Worm (Caenorhabditis elegans) whole organism, L4 larva: ENCODE data around the gene F19B10.1.

ENCODE experiments used
- ceh-82 ChIP-seq: sonication (generic microtip); optimal IDR thresholded peaks from 2 replicates; lab custom pipeline; 2017; ENCODE audit warnings: missing biosample characterization, missing genetic modification characterization
- daf-16 ChIP-seq, 3 experiments: sonication (generic microtip); optimal IDR thresholded peaks; 2 replicates each; lab custom pipeline; 2016 to 2017; ENCODE audit warnings: missing genetic modification characterization in 3 of 3, missing genetic modification reagents in 3 of 3, mild to moderate bottlenecking in 2 of 3, missing compliant biosample characterization in 2 of 3, missing biosample characterization in 1 of 3, moderate library complexity in 1 of 3
- dmd-8 ChIP-seq: fragments of 200-800 bp; sonication (Bioruptor generic); IDR thresholded peaks from 2 replicates; pipeline ENCODE4 v1.3.6; 2022; ENCODE audit warnings: missing genetic modification characterization, missing compliant biosample characterization
- dve-1 ChIP-seq: sonication (generic microtip); optimal IDR thresholded peaks from 2 replicates; lab custom pipeline; 2017; ENCODE audit warnings: antibody characterized with exemption, mild to moderate bottlenecking, missing genetic modification characterization, missing compliant biosample characterization; ENCODE audit not compliant: insufficient read depth
- fos-1 ChIP-seq: fragments of 150-350 bp; optimal IDR thresholded peaks from 2 replicates; lab custom pipeline; 2014; ENCODE audit warnings: missing biosample characterization, missing genetic modification characterization
- lin-13 ChIP-seq: fragments of 150-350 bp; optimal IDR thresholded peaks from 2 replicates; lab custom pipeline; 2014; ENCODE audit warnings: missing biosample characterization, missing genetic modification reagents, missing genetic modification characterization
- lin-15B ChIP-seq: fragments of 150-350 bp; sonication (generic microtip); optimal IDR thresholded peaks from 3 replicates; lab custom pipeline; 2014; ENCODE audit warnings: missing biosample characterization, missing genetic modification characterization
- mes-2 ChIP-seq: sonication (generic microtip); optimal IDR thresholded peaks from 2 replicates; lab custom pipeline; 2016; ENCODE audit warnings: missing genotype, mild to moderate bottlenecking, missing genetic modification characterization, missing compliant biosample characterization; ENCODE audit not compliant: poor library complexity, severe bottlenecking
- nhr-25 ChIP-seq: sonication (generic microtip); optimal IDR thresholded peaks from 2 replicates; lab custom pipeline; 2017; ENCODE audit warnings: missing genetic modification characterization, mild to moderate bottlenecking, missing compliant biosample characterization, antibody characterized with exemption, moderate library complexity, borderline replicate concordance; ENCODE audit not compliant: insufficient read depth
- nhr-6 ChIP-seq: fragments of 150-350 bp; optimal IDR thresholded peaks from 2 replicates; lab custom pipeline; 2014; ENCODE audit warnings: missing biosample characterization, missing genetic modification characterization
- unc-39 ChIP-seq: sonication (generic microtip); optimal IDR thresholded peaks from 2 replicates; lab custom pipeline; 2017; ENCODE audit warnings: missing biosample characterization, missing genetic modification characterization
- ztf-7 ChIP-seq: fragments of 150-350 bp; optimal IDR thresholded peaks from 2 replicates; lab custom pipeline; 2014; ENCODE audit warnings: missing biosample characterization, missing genetic modification characterization

DNA sequence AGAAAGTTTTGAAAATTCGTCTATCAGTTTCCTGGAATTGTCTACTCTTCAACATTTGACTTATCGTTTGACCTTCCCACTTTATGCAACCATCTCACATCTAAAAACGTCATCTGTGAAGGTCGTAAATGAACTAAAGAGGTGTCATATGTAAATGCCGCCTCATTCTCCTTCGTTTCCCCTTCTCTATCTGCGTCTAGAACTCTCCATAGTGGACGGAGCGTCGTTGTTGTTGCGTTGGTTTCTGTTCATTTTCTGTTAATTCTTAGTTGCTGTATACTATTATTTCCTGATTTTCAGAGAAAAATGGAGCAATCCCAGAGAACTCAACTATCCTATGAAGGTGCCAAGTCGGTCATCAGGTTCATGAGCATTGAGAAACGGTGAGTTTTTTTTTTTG is 34.0 kb downstream of the F19B10.1 start, which contains the start of gene fbxc-52:
- TF ChIP-seq dmd-8 (no peak), nhr-25 (tag; lab: Kevin White, UChicago) (no peak), fos-1 (no peak), ceh-82 (no peak), lin-13 (GFP tag; lab: Kevin White, UChicago) (no peak), ztf-7 (tag; lab: Kevin White, UChicago) (no peak), daf-16 (GFP tag; optimal IDR thresholded peaks at IDR 0.05; lab: Kevin White, UChicago) (no peak), daf-16 (tag; optimal IDR thresholded peaks at IDR 0.05; lab: Kevin White, UChicago) (no peak), unc-39 (tag; lab: Kevin White, UChicago) (no peak), nhr-6 (tag; lab: Kevin White, UChicago) (no peak), lin-15B (no peak), dve-1 (tag; lab: Kevin White, UChicago) (no peak), mes-2 (no peak)
